Worm (Caenorhabditis elegans): ENCODE measurements around the gene C12D5.5.

Gene C12D5.5

DNA sequence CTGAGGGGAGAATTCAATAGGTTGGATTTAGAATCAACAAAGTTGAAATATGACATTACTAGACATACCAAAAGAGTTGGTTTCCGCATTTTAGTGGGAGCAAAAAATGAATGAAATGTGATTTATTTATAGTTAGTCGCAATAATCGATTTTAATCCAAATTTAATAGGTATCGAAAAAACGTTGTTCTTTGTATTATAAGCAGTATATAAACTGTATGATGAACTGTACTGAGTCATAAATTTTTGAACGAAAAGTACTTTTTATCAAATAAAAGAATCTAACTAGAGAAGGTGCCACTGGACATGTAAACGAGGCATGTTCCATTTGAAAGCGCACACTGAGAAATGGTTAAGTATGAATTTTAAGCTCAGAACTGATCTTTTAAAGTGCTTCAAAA is 21.8 kb downstream of the C12D5.5 start, which contains the start of gene C12D5.9:
C12D5.9 (minus strand) TSS at position 101 of the 400 bp plus-strand sequence.
- TF ChIP-seq lin-39 (tag; optimal IDR thresholded peaks at IDR 0.05) (no peak), blmp-1 (tag; optimal IDR thresholded peaks at IDR 0.05; ENCODE audit: insufficient read depth) (no peak), zag-1 (tag; optimal IDR thresholded peaks at IDR 0.05) (no peak), elt-1 (tag; optimal IDR thresholded peaks at IDR 0.05) (no peak), fos-1 (tag; optimal IDR thresholded peaks at IDR 0.05) (no peak), nhr-11 (tag; optimal IDR thresholded peaks at IDR 0.05) (no peak), egl-27 (tag; optimal IDR thresholded peaks at IDR 0.05) (no peak), nhr-129 (tag; optimal IDR thresholded peaks at IDR 0.05) (no peak), ztf-11 (tag; optimal IDR thresholded peaks at IDR 0.05) (no peak), crh-2 (tag; optimal IDR thresholded peaks at IDR 0.05) (no peak), aly-2 (tag; optimal IDR thresholded peaks at IDR 0.05) (no peak), peb-1 (tag; optimal IDR thresholded peaks at IDR 0.05) (no peak), sma-3 (GFP tag; optimal IDR thresholded peaks at IDR 0.05) (no peak)

- no peak for TF ChIP-seq nhr-237 (tag; optimal IDR thresholded peaks at IDR 0.05)
- TF ChIP-seq snpc-4 (tag; optimal IDR thresholded peaks at IDR 0.05) = no peak
- TF ChIP-seq nhr-6 (tag; optimal IDR thresholded peaks at IDR 0.05) = no peak
- TF ChIP-seq ZK546.5 (tag; optimal IDR thresholded peaks at IDR 0.05) = no peak
- no peak for TF ChIP-seq nhr-21 (tag; optimal IDR thresholded peaks at IDR 0.05)
- TF ChIP-seq elt-1 (tag; optimal IDR thresholded peaks at IDR 0.05) = no peak
- TF ChIP-seq sem-4 (tag; optimal IDR thresholded peaks at IDR 0.05) = no peak
- TF ChIP-seq gmeb-1 (tag; optimal IDR thresholded peaks at IDR 0.05) = no peak
- no peak for TF ChIP-seq crh-2 (tag; optimal IDR thresholded peaks at IDR 0.05)
- no peak for TF ChIP-seq mab-5 (tag; optimal IDR thresholded peaks at IDR 0.05)
- no peak for TF ChIP-seq ztf-1 (GFP tag; conservative IDR thresholded peaks at IDR 0.05)
Measured at ce11 chrV:7690637-7691036, 22.6 kb downstream of the C12D5.5 start.

DNA sequence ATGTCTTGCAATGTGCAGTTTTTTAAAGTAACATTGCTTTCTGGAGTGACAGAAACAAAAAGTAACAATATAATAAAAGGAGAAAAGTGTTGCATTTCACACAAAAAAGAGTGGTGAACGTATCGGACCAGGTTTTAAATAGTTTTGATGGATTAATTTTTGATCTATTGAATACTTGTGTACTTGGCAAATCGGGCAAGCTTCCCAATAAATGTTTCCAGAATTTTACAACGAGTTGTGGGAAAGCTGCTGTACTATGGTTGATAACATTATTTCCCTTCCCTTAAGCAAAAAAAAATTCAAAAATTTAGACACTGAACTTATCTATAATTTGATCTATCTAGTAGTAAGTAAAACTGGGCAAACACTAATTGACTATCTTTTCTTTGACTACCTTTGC is 25.4 kb downstream of the C12D5.5 start, which contains the start of gene C12D5.10:
C12D5.10 (minus strand) TSS at position 101 of the 400 bp plus-strand sequence.
- TF ChIP-seq ceh-16 (tag; optimal IDR thresholded peaks at IDR 0.05) (no peak), F13H6.1 (tag; optimal IDR thresholded peaks at IDR 0.05) (no peak), nhr-77 (tag; optimal IDR thresholded peaks at IDR 0.05) (no peak), nhr-11 (tag; optimal IDR thresholded peaks at IDR 0.05) (no peak), ZK546.5 (tag; optimal IDR thresholded peaks at IDR 0.05) (no peak), snpc-4 (tag; optimal IDR thresholded peaks at IDR 0.05) (no peak), dmd-4 (tag; optimal IDR thresholded peaks at IDR 0.05) (no peak), ama-1 (optimal IDR thresholded peaks at IDR 0.05) (no peak), ztf-11 (tag; optimal IDR thresholded peaks at IDR 0.05) (no peak), nhr-12 (tag; optimal IDR thresholded peaks at IDR 0.05) (no peak), elt-3 (tag; optimal IDR thresholded peaks at IDR 0.05) (no peak)

- TF ChIP-seq nhr-12 (tag; optimal IDR thresholded peaks at IDR 0.05) (no peak), elt-3 (tag; optimal IDR thresholded peaks at IDR 0.05) (no peak), nhr-77 (tag; optimal IDR thresholded peaks at IDR 0.05) (no peak), nhr-23 (tag; optimal IDR thresholded peaks at IDR 0.05) (no peak), F13H6.1 (tag; optimal IDR thresholded peaks at IDR 0.05) (no peak), nhr-10 (tag; optimal IDR thresholded peaks at IDR 0.05) (no peak), mdl-1 (tag; optimal IDR thresholded peaks at IDR 0.05) (no peak), C34F6.9 (tag; optimal IDR thresholded peaks at IDR 0.05) (no peak), Y55F3AM.14 (GFP tag; optimal IDR thresholded peaks at IDR 0.05) (no peak), snpc-4 (tag; optimal IDR thresholded peaks at IDR 0.05) (no peak), skn-1 (tag; optimal IDR thresholded peaks at IDR 0.05) (no peak), unc-39 (tag; optimal IDR thresholded peaks at IDR 0.05) (no peak), nhr-25 (tag; optimal IDR thresholded peaks at IDR 0.05) (no peak), nhr-11 (tag; optimal IDR thresholded peaks at IDR 0.05) (no peak), ceh-82 (tag; optimal IDR thresholded peaks at IDR 0.05) (no peak), ama-1 (optimal IDR thresholded peaks at IDR 0.05) (no peak), ztf-4 (tag; optimal IDR thresholded peaks at IDR 0.05) (no peak), zag-1 (tag; optimal IDR thresholded peaks at IDR 0.05) (no peak), unc-55 (GFP tag; optimal IDR thresholded peaks at IDR 0.05) (no peak), ztf-11 (tag; optimal IDR thresholded peaks at IDR 0.05) (no peak)
Measured at ce11 chrV:7696842-7697241, 28.8 kb downstream of the C12D5.5 start, which contains the start of gene ZK105.3. Gene ZK105.3 (plus strand): TSS chrV:7697142.

All from whole organism, L2 larva.